Fruit fly (Drosophila melanogaster) whole organism, embryonic: ENCODE measurements around the gene Tgt.

Experiments
- Atf6 ChIP-seq: fragments of 200-800 bp; sonication (Bioruptor generic); IDR thresholded peaks from 2 replicates; pipeline ENCODE4 v1.3.6; 2022; ENCODE audit warnings: missing biosample characterization, missing genetic modification characterization
- Bdp1 ChIP-seq: fragments of 200-800 bp; sonication (Bioruptor generic); optimal IDR thresholded peaks from 3 replicates; lab custom pipeline; 2016; ENCODE audit warnings: missing biosample characterization, missing genetic modification characterization
- CG10654 ChIP-seq: fragments of 200-800 bp; sonication (Bioruptor generic); optimal IDR thresholded peaks from 2 replicates; lab custom pipeline; 2016; ENCODE audit warnings: missing biosample characterization, missing genetic modification characterization
- CG13296 ChIP-seq: fragments of 200-800 bp; sonication (Bioruptor generic); optimal IDR thresholded peaks from 3 replicates; lab custom pipeline; 2018; ENCODE audit warnings: missing biosample characterization, mild to moderate bottlenecking, missing genetic modification characterization
- CG13894 ChIP-seq: fragments of 200-800 bp; sonication (Bioruptor generic); optimal IDR thresholded peaks from 3 replicates; lab custom pipeline; 2018; ENCODE audit warnings: missing biosample characterization, mild to moderate bottlenecking, missing genetic modification characterization, moderate library complexity
- CG14667 ChIP-seq: fragments of 200-800 bp; sonication (Bioruptor generic); IDR thresholded peaks from 2 replicates; pipeline ENCODE4 v1.3.6; 2022; ENCODE audit warnings: missing biosample characterization, missing genetic modification characterization
- CG15514 ChIP-seq: fragments of 200-800 bp; sonication (Bioruptor generic); optimal IDR thresholded peaks from 3 replicates; lab custom pipeline; 2017; ENCODE audit warnings: missing biosample characterization, missing genetic modification characterization, mild to moderate bottlenecking, moderate library complexity, missing genetic modification reagents
- CG17328 ChIP-seq: fragments of 200-800 bp; sonication (Bioruptor generic); IDR thresholded peaks from 2 replicates; pipeline ENCODE4 v1.3.6; 2022; ENCODE audit warnings: missing biosample characterization, missing genetic modification characterization
- CG17612 ChIP-seq: fragments of 200-800 bp; sonication (Bioruptor generic); IDR thresholded peaks from 2 replicates; pipeline ENCODE4 v1.3.6; 2022; ENCODE audit warnings: missing biosample characterization, missing genetic modification characterization
- CG18764 ChIP-seq: fragments of 200-800 bp; sonication (Bioruptor generic); optimal IDR thresholded peaks from 3 replicates; lab custom pipeline; 2016; ENCODE audit warnings: missing biosample characterization, missing genetic modification characterization
- CG2116 ChIP-seq: fragments of 200-800 bp; sonication (Bioruptor generic); optimal IDR thresholded peaks from 3 replicates; lab custom pipeline; 2018; ENCODE audit warnings: missing biosample characterization, mild to moderate bottlenecking, missing genetic modification characterization
- CG2202 ChIP-seq: fragments of 200-800 bp; sonication (Bioruptor generic); optimal IDR thresholded peaks from 2 replicates; lab custom pipeline; 2018; ENCODE audit warnings: missing biosample characterization, mild to moderate bottlenecking, missing genetic modification characterization
- CG30403 ChIP-seq: fragments of 200-800 bp; sonication (Bioruptor generic); optimal IDR thresholded peaks from 3 replicates; lab custom pipeline; 2016; ENCODE audit warnings: missing biosample characterization, missing genetic modification characterization
- CG34224 ChIP-seq: fragments of 200-800 bp; sonication (Bioruptor generic); IDR thresholded peaks from 3 replicates; pipeline ENCODE4 v1.3.6; 2022; ENCODE audit warnings: missing biosample characterization, missing genetic modification characterization; ENCODE audit not compliant: partially characterized antibody
- CG3847 ChIP-seq: fragments of 200-800 bp; sonication (Bioruptor generic); IDR thresholded peaks from 2 replicates; pipeline ENCODE4 v1.3.6; 2022; ENCODE audit warnings: missing biosample characterization, missing genetic modification characterization
- CG4404 ChIP-seq: fragments of 200-800 bp; sonication (Bioruptor generic); IDR thresholded peaks from 2 replicates; pipeline ENCODE4 v1.3.6; 2022; ENCODE audit warnings: missing biosample characterization, missing genetic modification characterization
- CG6254 ChIP-seq: fragments of 200-800 bp; sonication (Bioruptor generic); optimal IDR thresholded peaks from 3 replicates; lab custom pipeline; 2017; ENCODE audit warnings: mild to moderate bottlenecking, missing biosample characterization, missing genetic modification reagents, missing genetic modification characterization
- CG7839 ChIP-seq: fragments of 200-800 bp; sonication (Bioruptor generic); optimal IDR thresholded peaks from 3 replicates; lab custom pipeline; 2018; ENCODE audit warnings: missing biosample characterization, mild to moderate bottlenecking, missing genetic modification characterization, moderate library complexity
- CG8359 ChIP-seq: fragments of 200-800 bp; sonication (Bioruptor generic); optimal IDR thresholded peaks from 2 replicates; lab custom pipeline; 2017; ENCODE audit warnings: missing biosample characterization, mild to moderate bottlenecking, missing genetic modification characterization, borderline replicate concordance
- CG8765 ChIP-seq: fragments of 200-800 bp; sonication (Bioruptor generic); IDR thresholded peaks from 2 replicates; pipeline ENCODE4 v1.3.6; 2022; ENCODE audit warnings: missing biosample characterization, missing genetic modification characterization
- CkIIα-i1 ChIP-seq: fragments of 200-800 bp; sonication (Bioruptor generic); IDR thresholded peaks from 2 replicates; pipeline ENCODE4 v1.3.6; 2022; ENCODE audit warnings: missing biosample characterization, missing genetic modification characterization
- Eip74EF ChIP-seq, 2 experiments: fragments of 200-800 bp in 1 of 2; fragments of >200 bp in 1 of 2; sonication (Bioruptor generic) in 1 of 2; optimal IDR thresholded peaks; 2 replicates each; lab custom pipeline; 2017 to 2019; ENCODE audit warnings: missing biosample characterization in 2 of 2, missing genetic modification characterization in 2 of 2, mild to moderate bottlenecking in 1 of 2, moderate library complexity in 1 of 2
- HLH54F ChIP-seq: fragments of 200-800 bp; sonication (Bioruptor generic); optimal IDR thresholded peaks from 3 replicates; lab custom pipeline; 2016; ENCODE audit warnings: missing biosample characterization, missing genetic modification characterization
- Hr51 ChIP-seq, 2 experiments: fragments of 200-800 bp; sonication (Bioruptor generic); optimal IDR thresholded peaks; 2 replicates in 1 of 2; 3 replicates in 1 of 2; lab custom pipeline; 2016 to 2018; ENCODE audit warnings: missing biosample characterization in 2 of 2, missing genetic modification characterization in 2 of 2, mild to moderate bottlenecking in 1 of 2, moderate library complexity in 1 of 2
- NfI ChIP-seq: fragments of 200-800 bp; sonication (Bioruptor generic); optimal IDR thresholded peaks from 3 replicates; lab custom pipeline; 2018; ENCODE audit warnings: missing biosample characterization, mild to moderate bottlenecking, missing genetic modification characterization, moderate library complexity
- Optix ChIP-seq: fragments of 200-800 bp; sonication (Bioruptor generic); IDR thresholded peaks from 3 replicates; pipeline ENCODE4 v1.3.6; 2022; ENCODE audit warnings: missing biosample characterization, missing genetic modification characterization
- ap ChIP-seq: fragments of 200-800 bp; sonication (Bioruptor generic); IDR thresholded peaks from 2 replicates; pipeline ENCODE4 v1.3.6; 2022; ENCODE audit warnings: missing biosample characterization, missing genetic modification characterization
- bbx ChIP-seq: fragments of 200-800 bp; sonication (Bioruptor generic); IDR thresholded peaks from 2 replicates; pipeline ENCODE4 v1.3.6; 2022; ENCODE audit warnings: missing biosample characterization, missing genetic modification characterization; ENCODE audit not compliant: partially characterized antibody
- cad ChIP-seq: fragments of >200 bp; optimal IDR thresholded peaks from 2 replicates; lab custom pipeline; 2017; ENCODE audit warnings: missing biosample characterization, missing genetic modification characterization
- croc ChIP-seq: fragments of 200-800 bp; sonication (Bioruptor generic); conservative IDR thresholded peaks from 3 replicates; pipeline ENCODE4 v1.3.6; 2022; ENCODE audit warnings: missing biosample characterization, missing genetic modification characterization
- cwo ChIP-seq: fragments of 200-800 bp; sonication (Bioruptor generic); optimal IDR thresholded peaks from 3 replicates; lab custom pipeline; 2017; ENCODE audit warnings: missing biosample characterization, missing genetic modification characterization, mild to moderate bottlenecking, moderate library complexity, missing genetic modification reagents
- dpn ChIP-seq, 2 experiments: fragments of 200-800 bp; sonication (Bioruptor generic); optimal IDR thresholded peaks; 3 replicates each; lab custom pipeline; 2016; ENCODE audit warnings: missing biosample characterization in 2 of 2, missing genetic modification characterization in 2 of 2
- fru ChIP-seq: fragments of >200 bp; optimal IDR thresholded peaks from 2 replicates; lab custom pipeline; 2017
- hbn ChIP-seq: fragments of 200-800 bp; sonication (Bioruptor generic); IDR thresholded peaks from 2 replicates; pipeline ENCODE4 v1.3.6; 2022; ENCODE audit warnings: missing biosample characterization, missing genetic modification characterization; ENCODE audit not compliant: partially characterized antibody
- lilli ChIP-seq: fragments of 200-800 bp; sonication (Bioruptor generic); optimal IDR thresholded peaks from 3 replicates; lab custom pipeline; 2016; ENCODE audit warnings: missing biosample characterization, missing genetic modification characterization
- luna ChIP-seq: fragments of 200-800 bp; sonication (Bioruptor generic); optimal IDR thresholded peaks from 2 replicates; lab custom pipeline; 2016; ENCODE audit warnings: missing biosample characterization, missing genetic modification characterization
- onecut ChIP-seq: fragments of 200-800 bp; sonication (Bioruptor generic); IDR thresholded peaks from 2 replicates; pipeline ENCODE4 v1.3.6; 2022; ENCODE audit warnings: missing biosample characterization, missing genetic modification characterization
- pita ChIP-seq: fragments of 200-800 bp; sonication (Bioruptor generic); optimal IDR thresholded peaks from 2 replicates; lab custom pipeline; 2017; ENCODE audit warnings: missing biosample characterization, mild to moderate bottlenecking, missing genetic modification characterization
- scrt ChIP-seq: fragments of 200-800 bp; sonication (Bioruptor generic); optimal IDR thresholded peaks from 2 replicates; lab custom pipeline; 2018; ENCODE audit warnings: missing biosample characterization, mild to moderate bottlenecking, missing genetic modification characterization, moderate library complexity
- sima ChIP-seq: fragments of 200-800 bp; sonication (Bioruptor generic); optimal IDR thresholded peaks from 2 replicates; lab custom pipeline; 2016; ENCODE audit warnings: missing biosample characterization, missing genetic modification characterization
- sna ChIP-seq: fragments of 200-800 bp; sonication (Bioruptor generic); IDR thresholded peaks from 2 replicates; pipeline ENCODE4 v1.3.6; 2022; ENCODE audit warnings: missing biosample characterization, missing genetic modification characterization; ENCODE audit not compliant: partially characterized antibody
- sqz ChIP-seq: fragments of 200-800 bp; sonication (Bioruptor generic); optimal IDR thresholded peaks from 3 replicates; lab custom pipeline; 2018; ENCODE audit warnings: missing biosample characterization, mild to moderate bottlenecking, missing genetic modification characterization
- ssp ChIP-seq: fragments of 200-800 bp; sonication (Bioruptor generic); IDR thresholded peaks from 2 replicates; pipeline ENCODE4 v1.3.6; 2022; ENCODE audit warnings: missing biosample characterization, missing genetic modification characterization
- tap ChIP-seq: fragments of 200-800 bp; optimal IDR thresholded peaks from 3 replicates; lab custom pipeline; 2019; ENCODE audit warnings: missing biosample characterization, mild to moderate bottlenecking, missing genetic modification characterization, moderate library complexity
- tin ChIP-seq: fragments of 200-800 bp; sonication (Bioruptor generic); optimal IDR thresholded peaks from 3 replicates; lab custom pipeline; 2016; ENCODE audit warnings: missing biosample characterization, missing genetic modification characterization
- vnd ChIP-seq: fragments of 200-800 bp; sonication (Bioruptor generic); IDR thresholded peaks from 3 replicates; pipeline ENCODE4 v1.3.6; 2022; ENCODE audit warnings: missing biosample characterization, missing genetic modification characterization; ENCODE audit not compliant: partially characterized antibody
- zen ChIP-seq: fragments of 200-800 bp; sonication (Bioruptor generic); optimal IDR thresholded peaks from 3 replicates; lab custom pipeline; 2018; ENCODE audit warnings: missing biosample characterization, mild to moderate bottlenecking, missing genetic modification characterization, moderate library complexity
- zfh2 ChIP-seq: fragments of 200-800 bp; sonication (Bioruptor generic); optimal IDR thresholded peaks from 2 replicates; lab custom pipeline; 2016; ENCODE audit warnings: missing biosample characterization, missing genetic modification characterization

Tgt gene

dm6 chr2L:1185642-1186497 is 2.0 kb downstream of the Tgt start, which contains the start of gene CG5001 (continued):
- TF ChIP-seq CG3847 (GFP tag; lab: Robert Waterston, UW) = peak; percentile 74
- TF ChIP-seq Bdp1 (GFP tag; lab: Kevin White, UChicago) = peak; percentile 28
- TF ChIP-seq CG18764 = no peak
- peak; percentile 91 for TF ChIP-seq CG7839 (tag; lab: Kevin White, UChicago)
- peak; percentile 68 for TF ChIP-seq CG2202 (tag; lab: Kevin White, UChicago)
- no peak for TF ChIP-seq cad (GFP tag; lab: Kevin White, UChicago)
- peak; percentile 58 for TF ChIP-seq zfh2
- peak; percentile 7 for TF ChIP-seq sima (GFP tag; lab: Kevin White, UChicago)
- peak; percentile 32; the same call in 1 of the 2 replicates for TF ChIP-seq sna (GFP tag; lab: Robert Waterston, UW)
- TF ChIP-seq tin (GFP tag; lab: Kevin White, UChicago) = peak; percentile 79
- no peak for TF ChIP-seq CG17612 (GFP tag; lab: Robert Waterston, UW)
- TF ChIP-seq scrt (GFP tag; lab: Kevin White, UChicago) = no peak
- TF ChIP-seq cwo (GFP tag; lab: Kevin White, UChicago) = peak; percentile 76
- no peak for TF ChIP-seq pita (GFP tag; lab: Kevin White, UChicago)
- peak; percentile 77 to 86 for TF ChIP-seq dpn (GFP tag; optimal IDR thresholded peaks at IDR 0.05; lab: Kevin White, UChicago)
- TF ChIP-seq CG14667 (GFP tag; lab: Robert Waterston, UW) = peak; percentile 78
- TF ChIP-seq NfI (GFP tag; lab: Kevin White, UChicago) = peak; percentile 79
- TF ChIP-seq CG2116 (GFP tag; lab: Kevin White, UChicago) = peak; percentile 8
- peak; percentile 24 to 92 for TF ChIP-seq Hr51 (GFP tag; optimal IDR thresholded peaks at IDR 0.05; lab: Kevin White, UChicago)
- peak; percentile 7; the same call in 1 of the 3 replicates for TF ChIP-seq Optix
- TF ChIP-seq HLH54F (GFP tag; lab: Kevin White, UChicago) = peak; percentile 62
- TF ChIP-seq CG4404 (GFP tag; lab: Robert Waterston, UW) = peak; percentile 41; the same call in 1 of the 2 replicates
- no peak for TF ChIP-seq luna
- no peak for TF ChIP-seq sqz (GFP tag; lab: Kevin White, UChicago)
- peak; percentile 88 for TF ChIP-seq Atf6 (GFP tag; lab: Robert Waterston, UW)
- TF ChIP-seq CG13296 (GFP tag; lab: Kevin White, UChicago) = peak; percentile 88
- TF ChIP-seq ssp (GFP tag; lab: Robert Waterston, UW) = peak; percentile 72
- TF ChIP-seq CG10654 (GFP tag; lab: Kevin White, UChicago) = peak; percentile 74
- TF ChIP-seq CG15514 = peak; percentile 93
- no peak for TF ChIP-seq hbn (GFP tag; lab: Robert Waterston, UW)
- no peak for TF ChIP-seq CG8765 (GFP tag; lab: Robert Waterston, UW)
- TF ChIP-seq fru (lab: Kevin White, UChicago) = no peak
- TF ChIP-seq vnd (GFP tag; lab: Robert Waterston, UW) = no peak
- TF ChIP-seq CG34224 (GFP tag; lab: Robert Waterston, UW) = peak; percentile 50; the same call in 1 of the 3 replicates
- TF ChIP-seq CG30403 = peak; percentile 88
- peak; percentile 70 for TF ChIP-seq zen (tag; lab: Kevin White, UChicago)
- peak; percentile 86 for TF ChIP-seq CG13894 (tag; lab: Kevin White, UChicago)
- TF ChIP-seq Eip74EF (GFP tag; optimal IDR thresholded peaks at IDR 0.05; lab: Kevin White, UChicago) = peak in 1 of 2 experiments; percentile 85
- peak; percentile 81 for TF ChIP-seq lilli (GFP tag; lab: Kevin White, UChicago)
- TF ChIP-seq ap = peak; percentile 57
- peak; percentile 76 for TF ChIP-seq onecut (GFP tag; lab: Robert Waterston, UW)
- TF ChIP-seq CkIIα-i1 (GFP tag; lab: Robert Waterston, UW) = no peak
- peak; percentile 86 for TF ChIP-seq CG17328 (GFP tag; lab: Robert Waterston, UW)
- peak; percentile 66 for TF ChIP-seq CG6254
- TF ChIP-seq bbx = no peak
- peak; percentile 36; the same call in 1 of the 3 replicates for TF ChIP-seq croc (GFP tag; lab: Robert Waterston, UW)
- TF ChIP-seq CG8359 (GFP tag; lab: Kevin White, UChicago) = no peak
- peak; percentile 91 for TF ChIP-seq tap (tag; lab: Kevin White, UChicago)
